Fruit fly (Drosophila melanogaster) whole organism, wandering third instar larva: ENCODE measurements around the gene TotZ.

Source experiments
- Abd-B ChIP-seq: fragments of >200 bp; optimal IDR thresholded peaks from 2 replicates; lab custom pipeline; 2017; ENCODE audit warnings: missing biosample characterization, missing genetic modification characterization
- Hr78 ChIP-seq: fragments of >200 bp; optimal IDR thresholded peaks from 2 replicates; lab custom pipeline; 2017; ENCODE audit warnings: missing biosample characterization, missing genetic modification characterization
- N ChIP-seq: fragments of >200 bp; optimal IDR thresholded peaks from 2 replicates; lab custom pipeline; 2018; ENCODE audit warnings: missing biosample characterization, missing external identifiers, missing genetic modification characterization
- OdsH ChIP-seq: fragments of 200-800 bp; sonication (Bioruptor generic); optimal IDR thresholded peaks from 2 replicates; lab custom pipeline; 2016; ENCODE audit warnings: missing biosample characterization, mild to moderate bottlenecking, missing genetic modification characterization
- brk ChIP-seq: fragments of 200-800 bp; sonication (Bioruptor generic); optimal IDR thresholded peaks from 2 replicates; lab custom pipeline; 2016; ENCODE audit warnings: missing biosample characterization, mild to moderate bottlenecking, missing genetic modification characterization
- psq ChIP-seq: fragments of 200-800 bp; sonication (Bioruptor generic); optimal IDR thresholded peaks from 3 replicates; lab custom pipeline; 2017; ENCODE audit warnings: missing biosample characterization, mild to moderate bottlenecking, missing genetic modification characterization, moderate library complexity

DNA sequence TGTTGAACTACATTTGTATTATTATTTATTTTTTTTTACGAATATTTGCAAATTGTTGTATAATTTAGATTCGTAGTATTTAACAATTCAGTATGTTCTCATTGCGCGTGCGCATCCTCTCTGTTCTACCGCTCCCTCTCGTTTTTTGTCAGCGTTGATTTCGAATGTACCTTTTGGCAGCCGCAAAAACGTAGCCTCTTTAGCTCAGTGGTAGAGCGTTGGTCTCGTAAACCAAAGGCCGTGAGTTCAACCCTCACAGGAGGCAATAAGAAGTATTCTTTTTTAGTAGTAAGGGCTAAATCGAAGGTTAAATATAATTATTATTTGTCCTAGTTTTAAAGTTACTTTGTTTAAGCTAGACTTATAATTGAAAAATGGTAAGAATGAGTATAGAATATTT lies 13.0 kb downstream of the TotZ start:
- TF ChIP-seq brk (GFP tag; lab: Kevin White, UChicago), result no peak
- TF ChIP-seq psq (GFP tag; lab: Kevin White, UChicago), result no peak
- no peak for TF ChIP-seq Hr78 (GFP tag; lab: Kevin White, UChicago)
- TF ChIP-seq Abd-B (GFP tag; lab: Kevin White, UChicago), result no peak
- no peak for TF ChIP-seq N (GFP tag; lab: Kevin White, UChicago)
- no peak for TF ChIP-seq OdsH (GFP tag; lab: Kevin White, UChicago)
